Fruit fly (Drosophila melanogaster) whole organism, prepupa: Measurements from ENCODE around the gene rdgB.

ENCODE experiments used
- Blimp-1 ChIP-seq: fragments of 200-800 bp; sonication (Bioruptor generic); optimal IDR thresholded peaks from 3 replicates; lab custom pipeline; 2017; ENCODE audit warnings: missing biosample characterization, missing genetic modification characterization, mild to moderate bottlenecking, moderate library complexity, missing genetic modification reagents
- CG10631 ChIP-seq: fragments of 200-800 bp; sonication (Bioruptor generic); optimal IDR thresholded peaks from 2 replicates; lab custom pipeline; 2016; ENCODE audit warnings: missing biosample characterization, missing genetic modification characterization
- CG11294 ChIP-seq: fragments of 200-800 bp; sonication (Bioruptor generic); IDR thresholded peaks from 2 replicates; pipeline ENCODE4 v1.3.6; 2022; ENCODE audit warnings: missing biosample characterization, missing genetic modification characterization
- CG11762 ChIP-seq: fragments of 200-800 bp; sonication (Bioruptor generic); optimal IDR thresholded peaks from 3 replicates; lab custom pipeline; 2016; ENCODE audit warnings: missing biosample characterization, missing genetic modification characterization; ENCODE audit not compliant: insufficient read depth
- CG11902 ChIP-seq: fragments of 200-800 bp; sonication (Bioruptor generic); optimal IDR thresholded peaks from 3 replicates; lab custom pipeline; 2016; ENCODE audit warnings: missing biosample characterization, missing genetic modification characterization
- CG15336 ChIP-seq: fragments of 200-800 bp; sonication (Bioruptor generic); IDR thresholded peaks from 2 replicates; pipeline ENCODE4 v1.3.6; 2022; ENCODE audit warnings: missing biosample characterization, missing genetic modification characterization
- CG16779 ChIP-seq: fragments of 200-800 bp; sonication (Bioruptor generic); optimal IDR thresholded peaks from 3 replicates; lab custom pipeline; 2017; ENCODE audit warnings: missing biosample characterization, mild to moderate bottlenecking, missing genetic modification characterization
- CG3032 ChIP-seq: fragments of 200-800 bp; optimal IDR thresholded peaks from 2 replicates; lab custom pipeline; 2019; ENCODE audit warnings: missing biosample characterization, mild to moderate bottlenecking, missing genetic modification characterization, moderate library complexity
- CG31627 ChIP-seq: fragments of 200-800 bp; sonication (Bioruptor generic); optimal IDR thresholded peaks from 3 replicates; lab custom pipeline; 2016; ENCODE audit warnings: missing biosample characterization, missing genetic modification characterization
- CG32006 ChIP-seq: fragments of 200-800 bp; sonication (Bioruptor generic); optimal IDR thresholded peaks from 3 replicates; lab custom pipeline; 2017; ENCODE audit warnings: missing biosample characterization, mild to moderate bottlenecking, missing genetic modification characterization
- CG34406 ChIP-seq: fragments of 200-800 bp; sonication (Bioruptor generic); optimal IDR thresholded peaks from 3 replicates; lab custom pipeline; 2016; ENCODE audit warnings: missing biosample characterization, missing genetic modification characterization
- CG3919 ChIP-seq: fragments of 200-800 bp; sonication (Bioruptor generic); optimal IDR thresholded peaks from 3 replicates; lab custom pipeline; 2016; ENCODE audit warnings: missing biosample characterization, missing genetic modification characterization
- CG4318 ChIP-seq: fragments of 200-800 bp; sonication (Bioruptor generic); optimal IDR thresholded peaks from 3 replicates; lab custom pipeline; 2017; ENCODE audit warnings: missing biosample characterization, mild to moderate bottlenecking, missing genetic modification characterization
- CG6163 ChIP-seq: fragments of 200-800 bp; sonication (Bioruptor generic); IDR thresholded peaks from 3 replicates; pipeline ENCODE4 v1.3.6; 2022; ENCODE audit warnings: missing biosample characterization, missing genetic modification characterization
- CG6276 ChIP-seq: fragments of 200-800 bp; sonication (Bioruptor generic); optimal IDR thresholded peaks from 2 replicates; lab custom pipeline; 2017; ENCODE audit warnings: missing biosample characterization, mild to moderate bottlenecking, missing genetic modification characterization
- CG6808 ChIP-seq: fragments of 200-800 bp; sonication (Bioruptor generic); optimal IDR thresholded peaks from 3 replicates; lab custom pipeline; 2017; ENCODE audit warnings: missing biosample characterization, missing genetic modification characterization, mild to moderate bottlenecking, moderate library complexity, missing genetic modification reagents
- CG6854 ChIP-seq: fragments of 200-800 bp; sonication (Bioruptor generic); optimal IDR thresholded peaks from 2 replicates; lab custom pipeline; 2017; ENCODE audit warnings: missing biosample characterization, mild to moderate bottlenecking, missing genetic modification characterization
- CG8119 ChIP-seq: fragments of 200-800 bp; sonication (Bioruptor generic); IDR thresholded peaks from 3 replicates; pipeline ENCODE4 v1.3.6; 2022; ENCODE audit warnings: missing biosample characterization, missing genetic modification characterization
- CG8319 ChIP-seq: fragments of 200-800 bp; sonication (Bioruptor generic); optimal IDR thresholded peaks from 3 replicates; lab custom pipeline; 2016; ENCODE audit warnings: missing biosample characterization, missing genetic modification characterization
- CG8632 ChIP-seq: fragments of 200-800 bp; sonication (Bioruptor generic); optimal IDR thresholded peaks from 3 replicates; lab custom pipeline; 2016; ENCODE audit warnings: missing biosample characterization, missing genetic modification characterization
- CG9139 ChIP-seq: fragments of 200-800 bp; sonication (Bioruptor generic); optimal IDR thresholded peaks from 3 replicates; lab custom pipeline; 2017; ENCODE audit warnings: missing biosample characterization, mild to moderate bottlenecking, missing genetic modification characterization
- Gug ChIP-seq: fragments of 200-800 bp; sonication (Bioruptor generic); IDR thresholded peaks from 2 replicates; pipeline ENCODE4 v1.3.6; 2022; ENCODE audit warnings: missing biosample characterization, missing genetic modification characterization
- Hr38 ChIP-seq: sonication (Bioruptor generic); optimal IDR thresholded peaks from 2 replicates; lab custom pipeline; 2016; ENCODE audit warnings: missing biosample characterization, missing genetic modification characterization
- Hr39 ChIP-seq: fragments of 200-800 bp; sonication (Bioruptor generic); optimal IDR thresholded peaks from 2 replicates; lab custom pipeline; 2016; ENCODE audit warnings: missing biosample characterization, missing genetic modification characterization
- Hr4 ChIP-seq: fragments of 200-800 bp; sonication (Bioruptor generic); optimal IDR thresholded peaks from 3 replicates; lab custom pipeline; 2016; ENCODE audit warnings: missing biosample characterization, missing genetic modification characterization
- Lpt ChIP-seq: fragments of 200-800 bp; sonication (Bioruptor generic); optimal IDR thresholded peaks from 3 replicates; lab custom pipeline; 2016; ENCODE audit warnings: missing biosample characterization, missing genetic modification characterization
- OdsH ChIP-seq: fragments of 200-800 bp; sonication (Bioruptor generic); optimal IDR thresholded peaks from 3 replicates; lab custom pipeline; 2016; ENCODE audit warnings: missing biosample characterization, missing genetic modification characterization
- Smox ChIP-seq: fragments of 200-800 bp; sonication (Bioruptor generic); optimal IDR thresholded peaks from 3 replicates; lab custom pipeline; 2016; ENCODE audit warnings: missing biosample characterization, missing genetic modification characterization
- Sox102F ChIP-seq: fragments of 200-800 bp; sonication (Bioruptor generic); optimal IDR thresholded peaks from 2 replicates; lab custom pipeline; 2016; ENCODE audit warnings: missing biosample characterization, mild to moderate bottlenecking, missing genetic modification characterization
- achi ChIP-seq: fragments of 200-800 bp; sonication (Bioruptor generic); optimal IDR thresholded peaks from 3 replicates; lab custom pipeline; 2016; ENCODE audit warnings: missing biosample characterization, missing genetic modification characterization
- acj6 ChIP-seq: fragments of 200-800 bp; sonication (Bioruptor generic); optimal IDR thresholded peaks from 3 replicates; lab custom pipeline; 2016; ENCODE audit warnings: missing biosample characterization, missing genetic modification characterization
- cyc ChIP-seq: fragments of 200-800 bp; sonication (Bioruptor generic); optimal IDR thresholded peaks from 3 replicates; lab custom pipeline; 2016; ENCODE audit warnings: missing biosample characterization, missing genetic modification characterization
- dac ChIP-seq: fragments of 200-800 bp; sonication (Bioruptor generic); optimal IDR thresholded peaks from 2 replicates; lab custom pipeline; 2017; ENCODE audit warnings: missing biosample characterization, mild to moderate bottlenecking, missing genetic modification characterization
- dsx ChIP-seq: fragments of 200-800 bp; optimal IDR thresholded peaks from 3 replicates; lab custom pipeline; 2019; ENCODE audit warnings: missing biosample characterization, mild to moderate bottlenecking, missing genetic modification characterization, moderate library complexity; ENCODE audit not compliant: poor library complexity, severe bottlenecking
- eg ChIP-seq: fragments of 200-800 bp; sonication (Bioruptor generic); IDR thresholded peaks from 3 replicates; pipeline ENCODE4 v1.3.6; 2022; ENCODE audit warnings: missing biosample characterization, missing genetic modification characterization
- esn ChIP-seq: fragments of 200-800 bp; sonication (Bioruptor generic); optimal IDR thresholded peaks from 2 replicates; lab custom pipeline; 2016; ENCODE audit warnings: missing biosample characterization, mild to moderate bottlenecking, missing genetic modification characterization, moderate library complexity
- fd85E ChIP-seq: fragments of 200-800 bp; sonication (Bioruptor generic); optimal IDR thresholded peaks from 3 replicates; lab custom pipeline; 2016; ENCODE audit warnings: missing biosample characterization, missing genetic modification characterization
- fkh ChIP-seq: fragments of 200-800 bp; sonication (Bioruptor generic); optimal IDR thresholded peaks from 3 replicates; lab custom pipeline; 2017; ENCODE audit warnings: missing biosample characterization, mild to moderate bottlenecking, missing genetic modification characterization, moderate library complexity
- lz ChIP-seq: fragments of 200-800 bp; sonication (Bioruptor generic); optimal IDR thresholded peaks from 3 replicates; lab custom pipeline; 2016; ENCODE audit warnings: missing biosample characterization, missing genetic modification characterization
- net ChIP-seq: fragments of 200-800 bp; sonication (Bioruptor generic); optimal IDR thresholded peaks from 3 replicates; lab custom pipeline; 2016; ENCODE audit warnings: missing biosample characterization, missing genetic modification characterization
- salr ChIP-seq, 2 experiments: fragments of 200-800 bp; sonication (Bioruptor generic); optimal IDR thresholded peaks; 3 replicates each; lab custom pipeline; 2016 to 2018; ENCODE audit warnings: missing biosample characterization in 2 of 2, missing genetic modification characterization in 2 of 2, mild to moderate bottlenecking in 1 of 2
- spab ChIP-seq: fragments of 200-800 bp; sonication (Bioruptor generic); optimal IDR thresholded peaks from 2 replicates; lab custom pipeline; 2017; ENCODE audit warnings: missing biosample characterization, mild to moderate bottlenecking, missing genetic modification characterization, missing genetic modification reagents
- ss ChIP-seq, 2 experiments: fragments of 200-800 bp; sonication (Bioruptor generic); optimal IDR thresholded peaks; 2 replicates in 1 of 2; 3 replicates in 1 of 2; lab custom pipeline; 2017 to 2018; ENCODE audit warnings: mild to moderate bottlenecking in 2 of 2, missing biosample characterization in 2 of 2, missing genetic modification characterization in 2 of 2, moderate library complexity in 1 of 2
- svp ChIP-seq: fragments of 200-800 bp; sonication (Bioruptor generic); peaks from one replicate; lab custom pipeline; 2016; ENCODE audit warnings: missing biosample characterization, missing genetic modification characterization
- topi ChIP-seq: fragments of 200-800 bp; sonication (Bioruptor generic); optimal IDR thresholded peaks from 3 replicates; lab custom pipeline; 2016; ENCODE audit warnings: missing biosample characterization, missing genetic modification characterization
- vri ChIP-seq: fragments of 200-800 bp; sonication (Bioruptor generic); optimal IDR thresholded peaks from 3 replicates; lab custom pipeline; 2016; ENCODE audit warnings: missing biosample characterization, mild to moderate bottlenecking, missing genetic modification characterization

Gene rdgB

dm6 chrX:13739411-13739888 is 23.1 kb upstream of the rdgB start, which contains the start of gene CG11151 (continued):
- peak; percentile 97 for TF ChIP-seq lz (GFP tag; lab: Kevin White, UChicago)
- peak; percentile 96 for TF ChIP-seq achi (GFP tag; lab: Kevin White, UChicago)
- peak; percentile 95 for TF ChIP-seq cyc (GFP tag; lab: Kevin White, UChicago)
- TF ChIP-seq CG16779, result peak; percentile 94
- peak; percentile 98 for TF ChIP-seq topi
- peak; percentile 97 for TF ChIP-seq CG6163 (GFP tag; lab: Robert Waterston, UW)
- TF ChIP-seq CG11902 (GFP tag; lab: Kevin White, UChicago), result peak; percentile 91
- peak; percentile 93 for TF ChIP-seq CG9139
- TF ChIP-seq CG3032 (tag; lab: Kevin White, UChicago), result peak; percentile 93
- TF ChIP-seq Sox102F (GFP tag; lab: Kevin White, UChicago), result peak; percentile 97
- peak; percentile 98 for TF ChIP-seq CG15336
- TF ChIP-seq CG32006 (GFP tag; lab: Kevin White, UChicago), result peak; percentile 97
- peak; percentile 89 for TF ChIP-seq fd85E (GFP tag; lab: Kevin White, UChicago)
- TF ChIP-seq CG3919 (GFP tag; lab: Kevin White, UChicago), result peak; percentile 95
- TF ChIP-seq CG8119, result peak; percentile 95
- TF ChIP-seq CG10631 (GFP tag; lab: Kevin White, UChicago), result peak; percentile 96
- peak; percentile 95 to 96 for TF ChIP-seq ss (GFP tag; optimal IDR thresholded peaks at IDR 0.05; lab: Kevin White, UChicago)
- TF ChIP-seq Lpt (GFP tag; lab: Kevin White, UChicago), result peak; percentile 96
- peak; percentile 96 for TF ChIP-seq Hr4
- peak; percentile 92 to 95 for TF ChIP-seq salr (GFP tag; optimal IDR thresholded peaks at IDR 0.05; lab: Kevin White, UChicago)
- TF ChIP-seq eg (GFP tag; lab: Robert Waterston, UW), result peak; percentile 97
- peak; percentile 94 for TF ChIP-seq CG6854 (GFP tag; lab: Kevin White, UChicago)
- TF ChIP-seq dsx (GFP tag; lab: Kevin White, UChicago), result peak; percentile 95
- peak; percentile 96 for TF ChIP-seq acj6 (GFP tag; lab: Kevin White, UChicago)
- TF ChIP-seq CG4318 (GFP tag; lab: Kevin White, UChicago), result peak; percentile 95

- TF ChIP-seq CG6276 (GFP tag; lab: Kevin White, UChicago), result peak; percentile 85
- peak; percentile 87 for TF ChIP-seq CG3919 (GFP tag; lab: Kevin White, UChicago)
- TF ChIP-seq achi (GFP tag; lab: Kevin White, UChicago), result peak; percentile 75
- TF ChIP-seq Hr39 (GFP tag; lab: Kevin White, UChicago), result peak; percentile 68
- peak; percentile 66 for TF ChIP-seq CG34406 (GFP tag; lab: Kevin White, UChicago)
- TF ChIP-seq CG10631 (GFP tag; lab: Kevin White, UChicago), result peak; percentile 80
- peak; percentile 79 for TF ChIP-seq CG15336
- peak; percentile 91 for TF ChIP-seq CG6163 (GFP tag; lab: Robert Waterston, UW)
- TF ChIP-seq net (GFP tag; lab: Kevin White, UChicago), result peak; percentile 91
- peak; percentile 71 to 81 for TF ChIP-seq salr (GFP tag; optimal IDR thresholded peaks at IDR 0.05; lab: Kevin White, UChicago)
- peak; percentile 78 for TF ChIP-seq Gug (GFP tag; lab: Robert Waterston, UW)
- peak; percentile 59 for TF ChIP-seq topi
- peak; percentile 88 for TF ChIP-seq dac (GFP tag; lab: Kevin White, UChicago)
- peak; percentile 95 for TF ChIP-seq CG6808 (GFP tag; lab: Kevin White, UChicago)
- peak; percentile 68 for TF ChIP-seq CG8319 (GFP tag; lab: Kevin White, UChicago)
- TF ChIP-seq eg (GFP tag; lab: Robert Waterston, UW), result peak; percentile 94
- TF ChIP-seq CG11294 (GFP tag; lab: Robert Waterston, UW), result peak; percentile 85
- peak; percentile 64 for TF ChIP-seq Sox102F (GFP tag; lab: Kevin White, UChicago)
- TF ChIP-seq CG16779, result peak; percentile 77
- peak; percentile 63 for TF ChIP-seq CG11762 (GFP tag; lab: Kevin White, UChicago)
- peak; percentile 85 for TF ChIP-seq OdsH (GFP tag; lab: Kevin White, UChicago)
- TF ChIP-seq CG31627 (GFP tag; lab: Kevin White, UChicago), result peak; percentile 74
- TF ChIP-seq fkh (GFP tag; lab: Kevin White, UChicago), result peak; percentile 13
- peak; percentile 79 for TF ChIP-seq lz (GFP tag; lab: Kevin White, UChicago)
- TF ChIP-seq Smox (GFP tag; lab: Kevin White, UChicago), result peak; percentile 68
- TF ChIP-seq Hr38, result peak; percentile 50
- TF ChIP-seq CG6854 (GFP tag; lab: Kevin White, UChicago), result peak; percentile 35
- peak; percentile 67 for TF ChIP-seq esn (GFP tag; lab: Kevin White, UChicago)
- peak; percentile 94 for TF ChIP-seq ss (GFP tag; optimal IDR thresholded peaks at IDR 0.05; lab: Kevin White, UChicago)
- TF ChIP-seq spab (GFP tag; lab: Kevin White, UChicago), result peak; percentile 83
- TF ChIP-seq CG8632 (GFP tag; lab: Kevin White, UChicago), result peak; percentile 70
- peak; percentile 79 for TF ChIP-seq acj6 (GFP tag; lab: Kevin White, UChicago)
- TF ChIP-seq svp (GFP tag; lab: Kevin White, UChicago), result peak; percentile 87
- TF ChIP-seq dsx (GFP tag; lab: Kevin White, UChicago), result peak; percentile 77
- TF ChIP-seq Blimp-1 (GFP tag; lab: Kevin White, UChicago), result peak; percentile 17
- peak; percentile 74 for TF ChIP-seq Hr4
- peak; percentile 63 for TF ChIP-seq vri (GFP tag; lab: Kevin White, UChicago)
- TF ChIP-seq CG32006 (GFP tag; lab: Kevin White, UChicago), result peak; percentile 83
- TF ChIP-seq CG4318 (GFP tag; lab: Kevin White, UChicago), result peak; percentile 79
These were observed 22.5 kb upstream of the rdgB start for dm6 chrX:13740062-13740461.
